Worm (Caenorhabditis elegans): ENCODE measurements around the gene myo-5.

Gene myo-5

ce11 chrV:8081579-8081978, 27.2 kb upstream of the myo-5 start, which contains the start of gene str-131:
TSS of gene str-131 (minus strand) at chrV:8081679.
- no peak for TF ChIP-seq pes-1 (GFP tag; IDR thresholded peaks at IDR 0.05)

- TF ChIP-seq ceh-36 (tag; optimal IDR thresholded peaks at IDR 0.05) (no peak), B0310.2 (tag; optimal IDR thresholded peaks at IDR 0.05) (no peak), tbx-11 (GFP tag; IDR thresholded peaks at IDR 0.05) (no peak), hmbx-1 (tag; optimal IDR thresholded peaks at IDR 0.05) (no peak), ets-7 (tag; optimal IDR thresholded peaks at IDR 0.05) (no peak), scrt-1 (GFP tag; IDR thresholded peaks at IDR 0.05) (no peak), sea-1 (GFP tag; conservative IDR thresholded peaks at IDR 0.05) (no peak), tbx-37 (GFP tag; conservative IDR thresholded peaks at IDR 0.05) (no peak)
Measured at ce11 chrV:8085141-8085540, 23.6 kb upstream of the myo-5 start, which contains the start of gene C09H5.7. TSS of gene C09H5.7 (minus strand) at chrV:8085241.

ce11 chrV:8090595-8090994, 18.2 kb upstream of the myo-5 start, which contains the start of gene str-130:
TSS of gene str-130 (minus strand) at chrV:8090695.
- TF ChIP-seq hmbx-1 (tag; optimal IDR thresholded peaks at IDR 0.05) (no peak), aly-1 (tag; optimal IDR thresholded peaks at IDR 0.05) (no peak), scrt-1 (GFP tag; IDR thresholded peaks at IDR 0.05) (no peak), ama-1 (optimal IDR thresholded peaks at IDR 0.05) (no peak)

- TF ChIP-seq F13C5.2 (tag; optimal IDR thresholded peaks at IDR 0.05) (no peak), tra-4 (tag; optimal IDR thresholded peaks at IDR 0.05) (no peak), ama-1 (optimal IDR thresholded peaks at IDR 0.05) (no peak), tbx-11 (GFP tag; IDR thresholded peaks at IDR 0.05) (no peak), flt-1 (GFP tag; IDR thresholded peaks at IDR 0.05) (no peak)
Measured at ce11 chrV:8092385-8092784, 16.4 kb upstream of the myo-5 start, which contains the start of gene str-129. TSS of gene str-129 (minus strand) at chrV:8092485.

- TF ChIP-seq sea-1 (GFP tag; conservative IDR thresholded peaks at IDR 0.05) (no peak), flt-1 (GFP tag; IDR thresholded peaks at IDR 0.05) (no peak), ceh-13 (GFP tag; optimal IDR thresholded peaks at IDR 0.05) (no peak), pes-1 (GFP tag; IDR thresholded peaks at IDR 0.05) (no peak), B0310.2 (tag; optimal IDR thresholded peaks at IDR 0.05) (no peak), ets-7 (tag; optimal IDR thresholded peaks at IDR 0.05) (no peak)
Measured at ce11 chrV:8095378-8095777, 13.4 kb upstream of the myo-5 start, which contains the start of gene str-146. TSS of gene str-146 (minus strand) at chrV:8095478.

- TF ChIP-seq ets-7 (tag; optimal IDR thresholded peaks at IDR 0.05) (no peak), hnd-1 (tag; optimal IDR thresholded peaks at IDR 0.05) (no peak), sea-1 (GFP tag; conservative IDR thresholded peaks at IDR 0.05) (no peak), hmbx-1 (tag; optimal IDR thresholded peaks at IDR 0.05) (no peak), ceh-36 (tag; optimal IDR thresholded peaks at IDR 0.05) (no peak), scrt-1 (GFP tag; IDR thresholded peaks at IDR 0.05) (no peak), ceh-13 (GFP tag; optimal IDR thresholded peaks at IDR 0.05) (no peak), tbx-11 (GFP tag; IDR thresholded peaks at IDR 0.05) (no peak), pes-1 (GFP tag; IDR thresholded peaks at IDR 0.05) (no peak)
Measured at ce11 chrV:8098239-8098638, 10.5 kb upstream of the myo-5 start, which contains the start of gene str-145. TSS of gene str-145 (minus strand) at chrV:8098339.

- no peak for TF ChIP-seq flt-1 (GFP tag; IDR thresholded peaks at IDR 0.05)
- no peak for TF ChIP-seq ceh-13 (GFP tag; optimal IDR thresholded peaks at IDR 0.05)
- no peak for TF ChIP-seq ama-1 (optimal IDR thresholded peaks at IDR 0.05)
- TF ChIP-seq ceh-36 (tag; optimal IDR thresholded peaks at IDR 0.05): no peak
- TF ChIP-seq hnd-1 (tag; optimal IDR thresholded peaks at IDR 0.05): no peak
- no peak for TF ChIP-seq ets-7 (tag; optimal IDR thresholded peaks at IDR 0.05)
- TF ChIP-seq hmg-4 (GFP tag; optimal IDR thresholded peaks at IDR 0.05): no peak
- no peak for TF ChIP-seq tbx-11 (GFP tag; IDR thresholded peaks at IDR 0.05)
- no peak for TF ChIP-seq sea-1 (GFP tag; conservative IDR thresholded peaks at IDR 0.05)
Measured at ce11 chrV:8099306-8099705, 9.5 kb upstream of the myo-5 start, which contains the start of gene sdz-23. TSS of gene sdz-23 (plus strand) at chrV:8099606.

- TF ChIP-seq hmg-4 (GFP tag; optimal IDR thresholded peaks at IDR 0.05): no peak
- TF ChIP-seq F13C5.2 (tag; optimal IDR thresholded peaks at IDR 0.05): no peak
- TF ChIP-seq tra-4 (tag; optimal IDR thresholded peaks at IDR 0.05): no peak
- TF ChIP-seq sea-1 (GFP tag; conservative IDR thresholded peaks at IDR 0.05): no peak
- no peak for TF ChIP-seq ets-7 (tag; optimal IDR thresholded peaks at IDR 0.05)
- no peak for TF ChIP-seq ceh-13 (GFP tag; optimal IDR thresholded peaks at IDR 0.05)
Measured at ce11 chrV:8102960-8103359, 5.8 kb upstream of the myo-5 start, which contains the start of gene str-90. TSS of gene str-90 (plus strand) at chrV:8103260.

- TF ChIP-seq scrt-1 (GFP tag; IDR thresholded peaks at IDR 0.05): no peak
- no peak for TF ChIP-seq ama-1 (optimal IDR thresholded peaks at IDR 0.05)
- no peak for TF ChIP-seq ceh-36 (tag; optimal IDR thresholded peaks at IDR 0.05)
- TF ChIP-seq ceh-13 (GFP tag; optimal IDR thresholded peaks at IDR 0.05): no peak
Measured at ce11 chrV:8104473-8104872, 4.3 kb upstream of the myo-5 start, which contains the start of gene srlf-16. TSS of gene srlf-16 (plus strand) at chrV:8104773.

ce11 chrV:8110816-8111215, 2.0 kb downstream of the myo-5 start:
- no peak for TF ChIP-seq tra-4 (tag; optimal IDR thresholded peaks at IDR 0.05)

Data from whole organism, early embryonic.